Worm (Caenorhabditis elegans) whole organism, young adult: ENCODE data around the gene F22H10.6.

Source experiments
- B0336.3 ChIP-seq: fragments of 200-800 bp; sonication (Bioruptor generic); IDR thresholded peaks from 2 replicates; pipeline ENCODE4 v1.3.6; 2022; ENCODE audit warnings: missing genetic modification characterization, missing compliant biosample characterization
- C06A6.2 ChIP-seq: fragments of 200-800 bp; sonication (Bioruptor generic); conservative IDR thresholded peaks from 2 replicates; pipeline ENCODE4 v1.3.6; 2022; ENCODE audit warnings: missing genetic modification characterization, missing compliant biosample characterization
- F55B11.4 ChIP-seq: sonication (generic microtip); optimal IDR thresholded peaks from 2 replicates; lab custom pipeline; 2016; ENCODE audit warnings: missing compliant biosample characterization, missing genetic modification characterization, borderline replicate concordance; ENCODE audit not compliant: insufficient read depth
- K11D2.4 ChIP-seq: fragments of 200-800 bp; sonication (Bioruptor generic); IDR thresholded peaks from 2 replicates; pipeline ENCODE4 v1.3.6; 2022; ENCODE audit warnings: missing genetic modification reagents, missing genetic modification characterization, missing compliant biosample characterization
- T07F8.4 ChIP-seq: sonication (generic microtip); optimal IDR thresholded peaks from 2 replicates; lab custom pipeline; 2016; ENCODE audit warnings: mild to moderate bottlenecking, missing genetic modification characterization, moderate library complexity, missing compliant biosample characterization
- akir-1 ChIP-seq: fragments of 200-800 bp; sonication (Bioruptor generic); optimal IDR thresholded peaks from 2 replicates; lab custom pipeline; 2018; ENCODE audit warnings: mild to moderate bottlenecking, missing genetic modification characterization, moderate library complexity, missing compliant biosample characterization
- aptf-2 ChIP-seq: fragments of 200-800 bp; sonication (Bioruptor generic); conservative IDR thresholded peaks from 2 replicates; pipeline ENCODE4 v1.3.6; 2022; ENCODE audit warnings: missing genetic modification reagents, missing genetic modification characterization, missing compliant biosample characterization
- aptf-3 ChIP-seq: fragments of 200-800 bp; sonication (Bioruptor generic); IDR thresholded peaks from 2 replicates; pipeline ENCODE4 v1.3.6; 2022; ENCODE audit warnings: missing genetic modification characterization, missing compliant biosample characterization
- atf-7 ChIP-seq: sonication (generic microtip); optimal IDR thresholded peaks from 2 replicates; lab custom pipeline; 2017; ENCODE audit warnings: mild to moderate bottlenecking, missing genetic modification characterization, missing compliant biosample characterization
- attf-3 ChIP-seq: fragments of 200-800 bp; sonication (Bioruptor generic); conservative IDR thresholded peaks from 2 replicates; pipeline ENCODE4 v1.3.6; 2022; ENCODE audit warnings: missing genetic modification reagents, missing genetic modification characterization, missing compliant biosample characterization
- attf-6 ChIP-seq: fragments of 200-800 bp; sonication (Bioruptor generic); IDR thresholded peaks from 2 replicates; pipeline ENCODE4 v1.3.6; 2022; ENCODE audit warnings: missing genetic modification reagents, missing genetic modification characterization, missing compliant biosample characterization
- cebp-1 ChIP-seq, 2 experiments: fragments of 200-800 bp in 1 of 2; sonication (Bioruptor generic) in 1 of 2; sonication (generic microtip) in 1 of 2; IDR thresholded peaks in 1 of 2; optimal IDR thresholded peaks in 1 of 2; 2 replicates each; pipeline versions ENCODE4 v1.3.6 to Lab custom; 2017 to 2022; ENCODE audit warnings: missing compliant biosample characterization in 2 of 2, missing genetic modification characterization in 2 of 2, mild to moderate bottlenecking in 1 of 2, missing genetic modification reagents in 1 of 2, moderate library complexity in 1 of 2
- cebp-2 ChIP-seq: fragments of 200-800 bp; sonication (Bioruptor generic); IDR thresholded peaks from 2 replicates; pipeline ENCODE4 v1.3.6; 2022; ENCODE audit warnings: missing genetic modification characterization, missing compliant biosample characterization
- ceh-100 ChIP-seq: fragments of 200-800 bp; sonication (Bioruptor generic); IDR thresholded peaks from 2 replicates; pipeline ENCODE4 v1.3.6; 2022; ENCODE audit warnings: missing genetic modification reagents, missing genetic modification characterization, missing compliant biosample characterization
- ceh-27 ChIP-seq: fragments of 200-800 bp; sonication (Bioruptor generic); optimal IDR thresholded peaks from 2 replicates; lab custom pipeline; 2018; ENCODE audit warnings: mild to moderate bottlenecking, missing genetic modification characterization, moderate library complexity, missing compliant biosample characterization
- dox-1 ChIP-seq: fragments of 200-800 bp; sonication (Bioruptor generic); IDR thresholded peaks from 2 replicates; pipeline ENCODE4 v1.3.6; 2022; ENCODE audit warnings: missing genetic modification reagents, missing genetic modification characterization, missing compliant biosample characterization
- dpl-1 ChIP-seq: fragments of 150-350 bp; optimal IDR thresholded peaks from 2 replicates; lab custom pipeline; 2014; ENCODE audit warnings: missing biosample characterization, missing genetic modification reagents, missing genetic modification characterization
- efl-1 ChIP-seq: fragments of 150-350 bp; optimal IDR thresholded peaks from 2 replicates; lab custom pipeline; 2014; ENCODE audit warnings: missing biosample characterization, missing genetic modification reagents, missing genetic modification characterization
- egl-18 ChIP-seq: fragments of 200-800 bp; sonication (Bioruptor generic); IDR thresholded peaks from 2 replicates; pipeline ENCODE4 v1.3.6; 2022; ENCODE audit warnings: missing genetic modification reagents, missing genetic modification characterization, missing compliant biosample characterization
- egrh-3 ChIP-seq: fragments of 200-800 bp; sonication (Bioruptor generic); IDR thresholded peaks from 2 replicates; pipeline ENCODE4 v1.3.6; 2022; ENCODE audit warnings: missing genetic modification reagents, missing genetic modification characterization, missing compliant biosample characterization
- ekl-4 ChIP-seq: fragments of 200-800 bp; sonication (Bioruptor generic); IDR thresholded peaks from 2 replicates; pipeline ENCODE4 v1.3.6; 2022; ENCODE audit warnings: missing genetic modification reagents, missing genetic modification characterization, missing compliant biosample characterization
- ets-4 ChIP-seq: fragments of 200-800 bp; sonication (Bioruptor generic); optimal IDR thresholded peaks from 2 replicates; lab custom pipeline; 2018; ENCODE audit warnings: mild to moderate bottlenecking, missing genetic modification characterization, missing compliant biosample characterization
- hmg-20 ChIP-seq: fragments of 200-800 bp; sonication (Bioruptor generic); IDR thresholded peaks from 2 replicates; pipeline ENCODE4 v1.3.6; 2022; ENCODE audit warnings: missing genetic modification reagents, missing genetic modification characterization, missing compliant biosample characterization
- let-526 ChIP-seq: fragments of 200-800 bp; sonication (Bioruptor generic); IDR thresholded peaks from 2 replicates; pipeline ENCODE4 v1.3.6; 2022; ENCODE audit warnings: missing genetic modification reagents, missing genetic modification characterization, missing compliant biosample characterization
- let-607 ChIP-seq, 2 experiments: fragments of 200-800 bp in 1 of 2; sonication (Bioruptor generic) in 1 of 2; sonication (generic microtip) in 1 of 2; optimal IDR thresholded peaks; 2 replicates each; lab custom pipeline; 2016 to 2018; ENCODE audit warnings: mild to moderate bottlenecking in 2 of 2, missing compliant biosample characterization in 2 of 2, missing genetic modification characterization in 2 of 2, moderate library complexity in 2 of 2, missing genotype in 1 of 2
- lir-1 ChIP-seq: fragments of 200-800 bp; sonication (Bioruptor generic); conservative IDR thresholded peaks from 2 replicates; pipeline ENCODE4 v1.3.6; 2022; ENCODE audit warnings: missing genetic modification reagents, missing genetic modification characterization, missing compliant biosample characterization
- madf-8 ChIP-seq: fragments of 200-800 bp; sonication (Bioruptor generic); conservative IDR thresholded peaks from 2 replicates; pipeline ENCODE4 v1.3.6; 2022; ENCODE audit warnings: missing genetic modification reagents, missing genetic modification characterization, missing compliant biosample characterization
- mel-28 ChIP-seq: sonication (generic microtip); optimal IDR thresholded peaks from 2 replicates; lab custom pipeline; 2016; ENCODE audit warnings: borderline replicate concordance, mild to moderate bottlenecking, missing genetic modification characterization, missing compliant biosample characterization
- nfyb-1 ChIP-seq: fragments of 200-800 bp; sonication (Bioruptor generic); IDR thresholded peaks from 2 replicates; pipeline ENCODE4 v1.3.6; 2022; ENCODE audit warnings: missing genetic modification reagents, missing genetic modification characterization, missing compliant biosample characterization
- nhr-120 ChIP-seq: fragments of 200-800 bp; sonication (Bioruptor generic); IDR thresholded peaks from 2 replicates; pipeline ENCODE4 v1.3.6; 2022; ENCODE audit warnings: missing genetic modification characterization, missing compliant biosample characterization
- nhr-179 ChIP-seq: sonication (generic microtip); optimal IDR thresholded peaks from 2 replicates; lab custom pipeline; 2016; ENCODE audit warnings: mild to moderate bottlenecking, missing genetic modification characterization, missing compliant biosample characterization
- nhr-27 ChIP-seq: fragments of 200-800 bp; sonication (Bioruptor generic); optimal IDR thresholded peaks from 2 replicates; lab custom pipeline; 2018; ENCODE audit warnings: mild to moderate bottlenecking, missing genetic modification characterization, moderate library complexity, missing compliant biosample characterization
- nhr-80 ChIP-seq: sonication (generic microtip); optimal IDR thresholded peaks from 2 replicates; lab custom pipeline; 2016; ENCODE audit warnings: missing genetic modification characterization, missing compliant biosample characterization
- pha-4 ChIP-seq: fragments of 150-350 bp; sonication (generic microtip); optimal IDR thresholded peaks from 2 replicates; lab custom pipeline; 2014; ENCODE audit warnings: missing biosample characterization, missing genetic modification reagents, missing genetic modification characterization
- rec-8 ChIP-seq, 2 experiments: sonication (generic microtip); optimal IDR thresholded peaks; 2 replicates each; lab custom pipeline; 2016; ENCODE audit warnings: mild to moderate bottlenecking in 2 of 2, missing genetic modification characterization in 2 of 2, missing genetic modification reagents in 2 of 2, missing genotype in 2 of 2, missing biosample characterization in 1 of 2, missing compliant biosample characterization in 1 of 2, moderate library complexity in 1 of 2
- snpc-1.1 ChIP-seq: sonication (generic microtip); optimal IDR thresholded peaks from 2 replicates; lab custom pipeline; 2017; ENCODE audit warnings: missing genetic modification characterization, mild to moderate bottlenecking, missing compliant biosample characterization, antibody characterized with exemption, moderate library complexity, missing genotype, missing genetic modification reagents; ENCODE audit not compliant: insufficient read depth
- snpc-1.3 ChIP-seq: sonication (generic microtip); optimal IDR thresholded peaks from 2 replicates; lab custom pipeline; 2017; ENCODE audit warnings: missing genetic modification characterization, mild to moderate bottlenecking, missing compliant biosample characterization, antibody characterized with exemption, moderate library complexity, missing genotype, missing genetic modification reagents; ENCODE audit not compliant: insufficient read depth
- sptf-2 ChIP-seq: fragments of 200-800 bp; sonication (Bioruptor generic); optimal IDR thresholded peaks from 2 replicates; lab custom pipeline; 2018; ENCODE audit warnings: mild to moderate bottlenecking, missing genetic modification characterization, missing compliant biosample characterization
- tbp1 ChIP-seq: fragments of 200-800 bp; sonication (Bioruptor generic); optimal IDR thresholded peaks from 2 replicates; lab custom pipeline; 2018; ENCODE audit warnings: mild to moderate bottlenecking, missing genetic modification characterization, missing compliant biosample characterization
- unc-62 ChIP-seq: fragments of 150-350 bp; optimal IDR thresholded peaks from 2 replicates; lab custom pipeline; 2014; ENCODE audit warnings: missing biosample characterization, missing genetic modification reagents, missing genetic modification characterization
- ztf-25 ChIP-seq: fragments of 200-800 bp; sonication (Bioruptor generic); IDR thresholded peaks from 2 replicates; pipeline ENCODE4 v1.3.6; 2022; ENCODE audit warnings: missing genetic modification reagents, missing genetic modification characterization, missing compliant biosample characterization
- ztf-28 ChIP-seq: fragments of 200-800 bp; sonication (Bioruptor generic); IDR thresholded peaks from 2 replicates; pipeline ENCODE4 v1.3.6; 2022; ENCODE audit warnings: missing genetic modification reagents, missing genetic modification characterization, missing compliant biosample characterization
- ztf-6 ChIP-seq: fragments of 200-800 bp; sonication (Bioruptor generic); IDR thresholded peaks from 2 replicates; pipeline ENCODE4 v1.3.6; 2022; ENCODE audit warnings: missing genetic modification reagents, missing genetic modification characterization, missing compliant biosample characterization

The F22H10.6 gene

DNA sequence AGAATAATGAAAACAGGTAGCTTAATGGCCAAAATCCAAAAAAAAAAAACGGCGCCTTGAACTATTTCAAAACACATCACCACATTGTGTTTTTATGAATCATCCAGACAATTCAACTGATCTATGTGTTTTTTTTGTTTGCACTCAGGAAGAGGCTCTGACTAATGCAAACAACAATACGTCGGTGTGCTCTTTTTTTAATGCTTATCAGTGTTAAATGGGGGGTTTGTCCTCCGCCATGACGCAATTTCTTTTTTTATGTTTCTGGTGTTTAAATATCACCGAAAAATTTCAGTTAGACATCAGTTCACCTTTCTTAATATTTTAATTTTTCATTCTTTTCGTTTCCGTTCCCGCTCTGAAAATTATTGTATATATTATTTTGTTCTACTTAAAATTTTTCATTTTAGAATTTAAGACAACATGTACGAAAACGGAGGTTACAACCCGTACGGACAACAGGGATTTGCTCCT is 12.0 kb downstream of the F22H10.6 start, which contains the start of gene F22H10.2:
TSS of gene F22H10.2 (plus strand) at position 424 of the 474 bp plus-strand sequence.
- TF ChIP-seq nhr-120 (GFP tag; lab: Robert Waterston, UW) (no peak), akir-1 (GFP tag; lab: Kevin White, UChicago) (no peak), nhr-80 (tag; lab: Kevin White, UChicago) (peak; percentile 66), T07F8.4 (tag; lab: Kevin White, UChicago) (no peak), pha-4 (tag; lab: Kevin White, UChicago) (peak; percentile 1), F55B11.4 (tag; lab: Kevin White, UChicago) (no peak), tbp1 (GFP tag; lab: Kevin White, UChicago) (no peak), ztf-6 (no peak), hmg-20 (GFP tag; lab: Robert Waterston, UW) (no peak), madf-8 (GFP tag; lab: Robert Waterston, UW) (no peak), cebp-1 (GFP tag; IDR thresholded peaks at IDR 0.05; lab: Robert Waterston, UW) (no peak), cebp-1 (tag; optimal IDR thresholded peaks at IDR 0.05; lab: Kevin White, UChicago) (peak; percentile 38), ztf-28 (no peak)

ce11 chrX:16678097-16678496 is 13.0 kb downstream of the F22H10.6 start:
- no peak for TF ChIP-seq nhr-27 (tag; lab: Kevin White, UChicago)
- TF ChIP-seq dpl-1 (GFP tag; lab: Kevin White, UChicago), result no peak
- no peak for TF ChIP-seq egl-18 (GFP tag; lab: Robert Waterston, UW)
- no peak for TF ChIP-seq nhr-179 (tag; lab: Kevin White, UChicago)
- no peak for TF ChIP-seq C06A6.2 (GFP tag; lab: Robert Waterston, UW)

ce11 chrX:16677672-16678071 is 13.5 kb downstream of the F22H10.6 start, which contains the start of gene F22H10.3:
TSS of gene F22H10.3 (minus strand) at chrX:16677707.
- TF ChIP-seq snpc-1.1 (tag; lab: Kevin White, UChicago) (no peak), rec-8 (tag; optimal IDR thresholded peaks at IDR 0.05; lab: Kevin White, UChicago) (no peak), let-607 (tag; optimal IDR thresholded peaks at IDR 0.05; lab: Kevin White, UChicago) (no peak), pha-4 (tag; lab: Kevin White, UChicago) (no peak), B0336.3 (GFP tag; lab: Robert Waterston, UW) (0 out of 2 replicates have a peak, but pooled peaks have one; percentile 15), ets-4 (GFP tag; lab: Kevin White, UChicago) (no peak), sptf-2 (GFP tag; lab: Kevin White, UChicago) (no peak), tbp1 (GFP tag; lab: Kevin White, UChicago) (peak; percentile 4), K11D2.4 (GFP tag; lab: Robert Waterston, UW) (no peak), efl-1 (GFP tag; lab: Kevin White, UChicago) (no peak), unc-62 (GFP tag; lab: Kevin White, UChicago) (peak; percentile 22), atf-7 (tag; lab: Kevin White, UChicago) (no peak), cebp-2 (GFP tag; lab: Robert Waterston, UW) (no peak), ekl-4 (GFP tag; lab: Robert Waterston, UW) (no peak), aptf-3 (no peak), egrh-3 (no peak), attf-6 (GFP tag; lab: Robert Waterston, UW) (no peak), lir-1 (GFP tag; lab: Robert Waterston, UW) (no peak), nfyb-1 (GFP tag; lab: Robert Waterston, UW) (peak; percentile 45; the same call in 1 of the 2 replicates), nhr-80 (tag; lab: Kevin White, UChicago) (peak; percentile 59), cebp-1 (GFP tag; IDR thresholded peaks at IDR 0.05; lab: Robert Waterston, UW) (no peak), cebp-1 (tag; optimal IDR thresholded peaks at IDR 0.05; lab: Kevin White, UChicago) (peak; percentile 25), ceh-27 (GFP tag; lab: Kevin White, UChicago) (no peak), snpc-1.3 (no peak), attf-3 (GFP tag; lab: Robert Waterston, UW) (no peak), ztf-25 (GFP tag; lab: Robert Waterston, UW) (no peak), aptf-2 (GFP tag; lab: Robert Waterston, UW) (no peak), let-526 (GFP tag; lab: Robert Waterston, UW) (no peak), dox-1 (GFP tag; lab: Robert Waterston, UW) (0 out of 2 replicates have a peak, but pooled peaks have one; percentile 46), nhr-120 (GFP tag; lab: Robert Waterston, UW) (no peak), mel-28 (tag; lab: Kevin White, UChicago) (no peak), ceh-100 (GFP tag; lab: Robert Waterston, UW) (no peak)
